Fruit fly (Drosophila melanogaster) whole organism, embryonic: ENCODE data around the gene gw.

Experiments
- Atf-2 ChIP-seq: fragments of 200-800 bp; sonication (Bioruptor generic); optimal IDR thresholded peaks from 2 replicates; lab custom pipeline; 2016; ENCODE audit warnings: missing biosample characterization, missing genetic modification characterization
- Blimp-1 ChIP-seq: fragments of 200-800 bp; sonication (Bioruptor generic); optimal IDR thresholded peaks from 3 replicates; lab custom pipeline; 2018; ENCODE audit warnings: missing biosample characterization, missing genetic modification characterization, mild to moderate bottlenecking, moderate library complexity, missing genetic modification reagents
- CG1024 ChIP-seq: fragments of 200-800 bp; sonication (Bioruptor generic); IDR thresholded peaks from 2 replicates; pipeline ENCODE4 v1.3.6; 2022; ENCODE audit warnings: missing biosample characterization, missing genetic modification characterization
- CG10267 ChIP-seq: fragments of 200-800 bp; sonication (Bioruptor generic); optimal IDR thresholded peaks from 2 replicates; lab custom pipeline; 2018; ENCODE audit warnings: missing biosample characterization, mild to moderate bottlenecking, missing genetic modification characterization, moderate library complexity
- CG12659 ChIP-seq: fragments of 200-800 bp; sonication (Bioruptor generic); optimal IDR thresholded peaks from 3 replicates; lab custom pipeline; 2017; ENCODE audit warnings: mild to moderate bottlenecking, missing biosample characterization, missing genetic modification reagents, missing genetic modification characterization
- CG12769 ChIP-seq: fragments of 200-800 bp; sonication (Bioruptor generic); optimal IDR thresholded peaks from 2 replicates; lab custom pipeline; 2019; ENCODE audit warnings: missing biosample characterization, mild to moderate bottlenecking, missing genetic modification characterization, moderate library complexity
- CG13624 ChIP-seq: fragments of 200-800 bp; sonication (Bioruptor generic); optimal IDR thresholded peaks from 2 replicates; lab custom pipeline; 2016; ENCODE audit warnings: missing biosample characterization, missing genetic modification characterization
- CG15601 ChIP-seq: fragments of 200-800 bp; sonication (Bioruptor generic); optimal IDR thresholded peaks from 3 replicates; lab custom pipeline; 2019; ENCODE audit warnings: missing biosample characterization, mild to moderate bottlenecking, missing genetic modification characterization, moderate library complexity
- CG15696 ChIP-seq: fragments of 200-800 bp; sonication (Bioruptor generic); optimal IDR thresholded peaks from 2 replicates; lab custom pipeline; 2019; ENCODE audit warnings: missing biosample characterization, mild to moderate bottlenecking, missing genetic modification characterization, moderate library complexity
- CG1832 ChIP-seq: fragments of 200-800 bp; sonication (Bioruptor generic); optimal IDR thresholded peaks from 2 replicates; lab custom pipeline; 2017; ENCODE audit warnings: missing biosample characterization, mild to moderate bottlenecking, missing genetic modification characterization, inconsistent platforms
- CG18476 ChIP-seq: fragments of 200-800 bp; sonication (Bioruptor generic); optimal IDR thresholded peaks from 2 replicates; lab custom pipeline; 2016; ENCODE audit warnings: missing biosample characterization, mild to moderate bottlenecking, missing genetic modification characterization
- CG2120 ChIP-seq: fragments of 200-800 bp; sonication (Bioruptor generic); optimal IDR thresholded peaks from 3 replicates; lab custom pipeline; 2016; ENCODE audit warnings: missing biosample characterization, missing genetic modification characterization
- CG2129 ChIP-seq: fragments of 200-800 bp; sonication (Bioruptor generic); IDR thresholded peaks from 2 replicates; pipeline ENCODE4 v1.3.6; 2022; ENCODE audit warnings: missing biosample characterization, missing genetic modification characterization; ENCODE audit not compliant: partially characterized antibody
- CG2202 ChIP-seq: fragments of 200-800 bp; sonication (Bioruptor generic); optimal IDR thresholded peaks from 2 replicates; lab custom pipeline; 2018; ENCODE audit warnings: missing biosample characterization, mild to moderate bottlenecking, missing genetic modification characterization
- CG2712 ChIP-seq: fragments of 200-800 bp; optimal IDR thresholded peaks from 3 replicates; lab custom pipeline; 2019; ENCODE audit warnings: missing biosample characterization, mild to moderate bottlenecking, missing genetic modification characterization, moderate library complexity
- CG2889 ChIP-seq: fragments of 200-800 bp; sonication (Bioruptor generic); IDR thresholded peaks from 3 replicates; pipeline ENCODE4 v1.3.6; 2022; ENCODE audit warnings: missing biosample characterization, missing genetic modification characterization
- CG34224 ChIP-seq: fragments of 200-800 bp; sonication (Bioruptor generic); IDR thresholded peaks from 3 replicates; pipeline ENCODE4 v1.3.6; 2022; ENCODE audit warnings: missing biosample characterization, missing genetic modification characterization; ENCODE audit not compliant: partially characterized antibody
- CG7928 ChIP-seq: fragments of 200-800 bp; sonication (Bioruptor generic); optimal IDR thresholded peaks from 2 replicates; lab custom pipeline; 2017; ENCODE audit warnings: missing biosample characterization, mild to moderate bottlenecking, missing genetic modification characterization
- Chrac-16 ChIP-seq: fragments of 200-800 bp; sonication (Bioruptor generic); optimal IDR thresholded peaks from 3 replicates; lab custom pipeline; 2016; ENCODE audit warnings: missing biosample characterization, missing genetic modification characterization
- CoRest ChIP-seq: fragments of 200-800 bp; sonication (Bioruptor generic); optimal IDR thresholded peaks from 3 replicates; lab custom pipeline; 2018; ENCODE audit warnings: missing biosample characterization, mild to moderate bottlenecking, missing genetic modification characterization, moderate library complexity
- Dad ChIP-seq: fragments of 200-800 bp; sonication (Bioruptor generic); optimal IDR thresholded peaks from 3 replicates; lab custom pipeline; 2016; ENCODE audit warnings: missing biosample characterization, missing genetic modification characterization
- Dp ChIP-seq: fragments of 200-800 bp; sonication (Bioruptor generic); optimal IDR thresholded peaks from 2 replicates; lab custom pipeline; 2018; ENCODE audit warnings: missing biosample characterization, mild to moderate bottlenecking, missing genetic modification characterization, moderate library complexity
- Hand ChIP-seq: fragments of 200-800 bp; sonication (Bioruptor generic); optimal IDR thresholded peaks from 2 replicates; lab custom pipeline; 2017; ENCODE audit warnings: mild to moderate bottlenecking, missing biosample characterization, missing genetic modification reagents, missing genetic modification characterization
- Mad ChIP-seq: fragments of 200-800 bp; sonication (Bioruptor generic); optimal IDR thresholded peaks from 2 replicates; lab custom pipeline; 2016; ENCODE audit warnings: missing biosample characterization, missing genetic modification characterization
- Mrtf ChIP-seq: fragments of 200-800 bp; sonication (Bioruptor generic); IDR thresholded peaks from 3 replicates; pipeline ENCODE4 v1.3.6; 2022; ENCODE audit warnings: missing biosample characterization, missing genetic modification characterization
- NC2β ChIP-seq: fragments of 200-800 bp; sonication (Bioruptor generic); optimal IDR thresholded peaks from 2 replicates; lab custom pipeline; 2016; ENCODE audit warnings: missing biosample characterization, missing genetic modification characterization
- Nf-YB ChIP-seq: fragments of 200-800 bp; sonication (Bioruptor generic); optimal IDR thresholded peaks from 3 replicates; lab custom pipeline; 2019; ENCODE audit warnings: missing biosample characterization, mild to moderate bottlenecking, missing genetic modification characterization, moderate library complexity
- Pdp1 ChIP-seq, 2 experiments: fragments of 200-800 bp; sonication (Bioruptor generic); optimal IDR thresholded peaks; 3 replicates each; lab custom pipeline; 2016; ENCODE audit warnings: missing biosample characterization in 2 of 2, missing genetic modification characterization in 2 of 2, mild to moderate bottlenecking in 1 of 2, moderate library complexity in 1 of 2
- Trl ChIP-seq, 3 experiments: fragments of >200 bp in 2 of 3; fragments of 200-800 bp in 1 of 3; sonication (Bioruptor generic) in 1 of 3; optimal IDR thresholded peaks; 2 replicates in 1 of 3; 3 replicates in 2 of 3; lab custom pipeline; 2016 to 2017; ENCODE audit warnings: missing biosample characterization in 1 of 3, missing genetic modification characterization in 1 of 3
- ase ChIP-seq: fragments of 200-800 bp; sonication (Bioruptor generic); IDR thresholded peaks from 3 replicates; pipeline ENCODE4 v1.3.6; 2022; ENCODE audit warnings: missing biosample characterization, missing genetic modification characterization
- az2 ChIP-seq: fragments of 200-800 bp; sonication (Bioruptor generic); optimal IDR thresholded peaks from 3 replicates; lab custom pipeline; 2016; ENCODE audit warnings: missing biosample characterization, missing genetic modification characterization
- bcd ChIP-seq: fragments of 200-800 bp; sonication (Bioruptor generic); optimal IDR thresholded peaks from 2 replicates; lab custom pipeline; 2017; ENCODE audit warnings: missing biosample characterization, mild to moderate bottlenecking, missing genetic modification characterization
- btn ChIP-seq: fragments of 200-800 bp; sonication (Bioruptor generic); optimal IDR thresholded peaks from 2 replicates; lab custom pipeline; 2016; ENCODE audit warnings: missing biosample characterization, missing genetic modification characterization
- disco-r ChIP-seq: fragments of 200-800 bp; sonication (Bioruptor generic); optimal IDR thresholded peaks from 2 replicates; lab custom pipeline; 2016; ENCODE audit warnings: missing biosample characterization, missing genetic modification characterization
- esg ChIP-seq: fragments of 200-800 bp; sonication (Bioruptor generic); conservative IDR thresholded peaks from 2 replicates; pipeline ENCODE4 v1.3.6; 2022; ENCODE audit warnings: missing biosample characterization, missing genetic modification characterization
- fru ChIP-seq: fragments of >200 bp; optimal IDR thresholded peaks from 2 replicates; lab custom pipeline; 2017
- gt ChIP-seq: fragments of 200-800 bp; sonication (Bioruptor generic); IDR thresholded peaks from 2 replicates; pipeline ENCODE4 v1.3.6; 2022; ENCODE audit warnings: missing biosample characterization, missing genetic modification characterization
- insv ChIP-seq, 2 experiments: fragments of 200-800 bp; sonication (Bioruptor generic); optimal IDR thresholded peaks; 3 replicates each; lab custom pipeline; 2016 to 2018; ENCODE audit warnings: missing biosample characterization in 2 of 2, missing genetic modification characterization in 2 of 2
- kah ChIP-seq: fragments of 200-800 bp; sonication (Bioruptor generic); optimal IDR thresholded peaks from 2 replicates; lab custom pipeline; 2018; ENCODE audit warnings: missing biosample characterization, mild to moderate bottlenecking, missing genetic modification characterization
- lbe ChIP-seq: fragments of 200-800 bp; sonication (Bioruptor generic); optimal IDR thresholded peaks from 2 replicates; lab custom pipeline; 2016; ENCODE audit warnings: missing biosample characterization, mild to moderate bottlenecking, missing genetic modification characterization
- nom ChIP-seq: fragments of 200-800 bp; sonication (Bioruptor generic); optimal IDR thresholded peaks from 2 replicates; lab custom pipeline; 2017; ENCODE audit warnings: missing biosample characterization, missing genetic modification characterization, mild to moderate bottlenecking, moderate library complexity, missing genetic modification reagents
- onecut ChIP-seq: fragments of 200-800 bp; sonication (Bioruptor generic); IDR thresholded peaks from 2 replicates; pipeline ENCODE4 v1.3.6; 2022; ENCODE audit warnings: missing biosample characterization, missing genetic modification characterization
- pfk ChIP-seq: fragments of 200-800 bp; sonication (Bioruptor generic); optimal IDR thresholded peaks from 2 replicates; lab custom pipeline; 2018; ENCODE audit warnings: missing biosample characterization, mild to moderate bottlenecking, missing genetic modification characterization, moderate library complexity
- phol ChIP-seq: fragments of 200-800 bp; sonication (Bioruptor generic); optimal IDR thresholded peaks from 3 replicates; lab custom pipeline; 2018; ENCODE audit warnings: missing biosample characterization, mild to moderate bottlenecking, missing genetic modification characterization, moderate library complexity
- sd ChIP-seq: fragments of 200-800 bp; sonication (Bioruptor generic); optimal IDR thresholded peaks from 3 replicates; lab custom pipeline; 2018; ENCODE audit warnings: missing biosample characterization, mild to moderate bottlenecking, missing genetic modification characterization, moderate library complexity
- sob ChIP-seq: fragments of 200-800 bp; sonication (Bioruptor generic); IDR thresholded peaks from 2 replicates; pipeline ENCODE4 v1.3.6; 2022; ENCODE audit warnings: missing biosample characterization, missing genetic modification characterization
- stc ChIP-seq: fragments of 200-800 bp; sonication (Bioruptor generic); IDR thresholded peaks from 2 replicates; pipeline ENCODE4 v1.3.6; 2022; ENCODE audit warnings: missing biosample characterization, missing genetic modification characterization
- twi ChIP-seq: fragments of 200-800 bp; optimal IDR thresholded peaks from 2 replicates; lab custom pipeline; 2019; ENCODE audit warnings: missing biosample characterization, mild to moderate bottlenecking, missing genetic modification characterization, moderate library complexity
- wor ChIP-seq: fragments of 200-800 bp; sonication (Bioruptor generic); IDR thresholded peaks from 2 replicates; pipeline ENCODE4 v1.3.6; 2022; ENCODE audit warnings: missing biosample characterization, missing genetic modification characterization
- yki ChIP-seq: fragments of >200 bp; optimal IDR thresholded peaks from 3 replicates; lab custom pipeline; 2018
- zfh2 ChIP-seq: fragments of 200-800 bp; sonication (Bioruptor generic); optimal IDR thresholded peaks from 2 replicates; lab custom pipeline; 2016; ENCODE audit warnings: missing biosample characterization, missing genetic modification characterization

Gene gw

DNA sequence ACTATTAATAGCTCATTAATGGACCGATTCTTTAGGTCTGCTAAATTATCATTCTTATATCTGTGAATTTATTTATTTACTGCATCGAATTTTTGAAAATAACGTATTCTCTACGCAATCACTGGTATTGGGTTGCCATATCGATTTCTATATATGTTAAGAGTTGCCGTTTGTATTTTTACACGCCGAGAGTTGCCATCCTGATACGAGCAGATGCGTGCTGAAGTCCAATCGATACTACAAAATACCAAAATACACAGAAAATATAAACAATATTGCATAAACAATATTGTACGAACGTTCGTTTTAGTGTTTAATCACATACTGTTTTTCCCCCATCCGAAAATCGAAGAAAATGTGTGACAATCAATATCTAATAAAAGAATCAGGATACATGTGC is 37.1 kb upstream of the gw start, which contains the start of gene ey (continued):
- TF ChIP-seq Nf-YB (peak; percentile 14), Mad (GFP tag; lab: Kevin White, UChicago) (no peak), Blimp-1 (GFP tag; lab: Kevin White, UChicago) (no peak), gt (GFP tag; lab: Robert Waterston, UW) (no peak), CG10267 (tag; lab: Kevin White, UChicago) (peak; percentile 43), Atf-2 (no peak), phol (peak; percentile 15), CG18476 (GFP tag; lab: Kevin White, UChicago) (no peak), insv (GFP tag; optimal IDR thresholded peaks at IDR 0.05; lab: Kevin White, UChicago) (peak in 1 of 2 experiments; percentile 24), CG12659 (GFP tag; lab: Kevin White, UChicago) (peak; percentile 73), CoRest (peak; percentile 48), CG12769 (tag; lab: Kevin White, UChicago) (peak; percentile 33), CG2889 (GFP tag; lab: Robert Waterston, UW) (no peak), yki (lab: Kevin White, UChicago) (no peak), CG13624 (GFP tag; lab: Kevin White, UChicago) (peak; percentile 5), nom (GFP tag; lab: Kevin White, UChicago) (peak; percentile 69), twi (peak; percentile 30), pfk (GFP tag; lab: Kevin White, UChicago) (no peak), disco-r (GFP tag; lab: Kevin White, UChicago) (no peak), esg (no peak), Hand (GFP tag; lab: Kevin White, UChicago) (no peak), CG2120 (GFP tag; lab: Kevin White, UChicago) (peak; percentile 33), Dad (GFP tag; lab: Kevin White, UChicago) (no peak), CG15601 (tag; lab: Kevin White, UChicago) (peak; percentile 9), NC2β (GFP tag; lab: Kevin White, UChicago) (peak; percentile 20), CG2202 (tag; lab: Kevin White, UChicago) (peak; percentile 9), Dp (GFP tag; lab: Kevin White, UChicago) (peak; percentile 63), kah (GFP tag; lab: Kevin White, UChicago) (no peak)

DNA sequence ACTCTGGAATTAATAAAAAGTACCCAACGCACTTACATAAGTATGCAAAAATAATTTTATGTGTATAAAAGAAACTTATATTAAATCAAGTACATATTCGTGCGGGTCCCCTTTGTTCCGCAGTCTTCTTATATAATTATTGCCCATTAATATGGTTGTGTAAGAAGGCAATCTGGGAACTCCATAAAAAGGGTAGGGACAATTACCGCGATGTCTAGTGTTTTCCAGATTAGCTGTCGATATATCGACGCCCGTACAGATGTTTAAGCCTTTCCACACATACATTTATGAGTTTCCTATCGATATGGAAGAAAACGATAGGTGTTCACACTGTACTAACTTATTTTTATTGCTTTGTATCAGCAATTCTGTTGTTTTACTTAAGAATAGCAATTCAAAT is 36.2 kb upstream of the gw start:
- TF ChIP-seq btn (GFP tag; lab: Kevin White, UChicago): no peak
- no peak for TF ChIP-seq ase (GFP tag; lab: Robert Waterston, UW)
- TF ChIP-seq CG15696: peak; percentile 5
- no peak; the same call in 1 of the 2 replicates for TF ChIP-seq sob (GFP tag; lab: Robert Waterston, UW)
- TF ChIP-seq Trl (optimal IDR thresholded peaks at IDR 0.05; lab: Kevin White, UChicago): no peak
- TF ChIP-seq Trl (GFP tag; optimal IDR thresholded peaks at IDR 0.05; lab: Kevin White, UChicago): peak; percentile 35
- no peak for TF ChIP-seq bcd (GFP tag; lab: Kevin White, UChicago)
- TF ChIP-seq CG7928 (GFP tag; lab: Kevin White, UChicago): peak; percentile 12
- peak; percentile 37 for TF ChIP-seq zfh2 (GFP tag; lab: Kevin White, UChicago)
- no peak for TF ChIP-seq wor (GFP tag; lab: Robert Waterston, UW)
- TF ChIP-seq CG2129 (GFP tag; lab: Robert Waterston, UW): peak; percentile 67
- peak; percentile 44 to 99 for TF ChIP-seq Pdp1 (GFP tag; optimal IDR thresholded peaks at IDR 0.05; lab: Kevin White, UChicago)
- peak; percentile 13 for TF ChIP-seq az2 (GFP tag; lab: Kevin White, UChicago)
- no peak for TF ChIP-seq lbe (GFP tag; lab: Kevin White, UChicago)
- no peak for TF ChIP-seq fru (lab: Kevin White, UChicago)
- TF ChIP-seq CG1024 (GFP tag; lab: Robert Waterston, UW): peak; percentile 95
- TF ChIP-seq CG10267 (tag; lab: Kevin White, UChicago): peak; percentile 14
- no peak for TF ChIP-seq CG1832
- peak; percentile 11 for TF ChIP-seq Chrac-16 (GFP tag; lab: Kevin White, UChicago)
- TF ChIP-seq Mrtf: no peak
- no peak for TF ChIP-seq sd (tag; lab: Kevin White, UChicago)
- peak; percentile 92 for TF ChIP-seq CG34224 (GFP tag; lab: Robert Waterston, UW)
- TF ChIP-seq onecut: peak; percentile 17; the same call in 1 of the 2 replicates
- TF ChIP-seq stc (GFP tag; lab: Robert Waterston, UW): no peak
- TF ChIP-seq CG2712 (tag; lab: Kevin White, UChicago): peak; percentile 46
